Worm (Caenorhabditis elegans) whole organism, young adult: ENCODE measurements around the gene shc-3.

Source experiments
- B0261.1 ChIP-seq: sonication (generic microtip); optimal IDR thresholded peaks from 2 replicates; lab custom pipeline; 2016; ENCODE audit warnings: mild to moderate bottlenecking, missing genetic modification characterization, moderate library complexity, missing compliant biosample characterization
- B0336.3 ChIP-seq: fragments of 200-800 bp; sonication (Bioruptor generic); IDR thresholded peaks from 2 replicates; pipeline ENCODE4 v1.3.6; 2022; ENCODE audit warnings: missing genetic modification characterization, missing compliant biosample characterization
- D2030.7 ChIP-seq: fragments of 200-800 bp; sonication (Bioruptor generic); IDR thresholded peaks from 2 replicates; pipeline ENCODE4 v1.3.6; 2022; ENCODE audit warnings: missing genetic modification reagents, missing genetic modification characterization, missing compliant biosample characterization
- F33H1.4 ChIP-seq: fragments of 200-800 bp; sonication (Bioruptor generic); IDR thresholded peaks from 2 replicates; pipeline ENCODE4 v1.3.6; 2022; ENCODE audit warnings: missing genetic modification reagents, missing genetic modification characterization, missing compliant biosample characterization
- F52B5.7 ChIP-seq: sonication (generic microtip); optimal IDR thresholded peaks from 2 replicates; lab custom pipeline; 2016; ENCODE audit warnings: mild to moderate bottlenecking, missing genetic modification characterization, missing compliant biosample characterization
- F55B11.4 ChIP-seq: sonication (generic microtip); optimal IDR thresholded peaks from 2 replicates; lab custom pipeline; 2016; ENCODE audit warnings: missing compliant biosample characterization, missing genetic modification characterization, borderline replicate concordance; ENCODE audit not compliant: insufficient read depth
- F57A8.1 ChIP-seq: fragments of 200-800 bp; sonication (Bioruptor generic); optimal IDR thresholded peaks from 2 replicates; lab custom pipeline; 2018; ENCODE audit warnings: mild to moderate bottlenecking, missing genetic modification characterization, moderate library complexity, missing compliant biosample characterization
- K11D2.4 ChIP-seq: fragments of 200-800 bp; sonication (Bioruptor generic); IDR thresholded peaks from 2 replicates; pipeline ENCODE4 v1.3.6; 2022; ENCODE audit warnings: missing genetic modification reagents, missing genetic modification characterization, missing compliant biosample characterization
- Y53F4B.3 ChIP-seq: fragments of 200-800 bp; sonication (Bioruptor generic); IDR thresholded peaks from 2 replicates; pipeline ENCODE4 v1.3.6; 2022; ENCODE audit warnings: missing genetic modification reagents, missing genetic modification characterization, missing compliant biosample characterization
- Y95B8A.8 ChIP-seq: fragments of 200-800 bp; sonication (Bioruptor generic); IDR thresholded peaks from 2 replicates; pipeline ENCODE4 v1.3.6; 2022; ENCODE audit warnings: missing genetic modification reagents, missing genetic modification characterization, missing compliant biosample characterization
- aptf-2 ChIP-seq: fragments of 200-800 bp; sonication (Bioruptor generic); conservative IDR thresholded peaks from 2 replicates; pipeline ENCODE4 v1.3.6; 2022; ENCODE audit warnings: missing genetic modification reagents, missing genetic modification characterization, missing compliant biosample characterization
- aptf-3 ChIP-seq: fragments of 200-800 bp; sonication (Bioruptor generic); IDR thresholded peaks from 2 replicates; pipeline ENCODE4 v1.3.6; 2022; ENCODE audit warnings: missing genetic modification characterization, missing compliant biosample characterization
- athp-1 ChIP-seq: sonication (generic microtip); optimal IDR thresholded peaks from 2 replicates; lab custom pipeline; 2017; ENCODE audit warnings: mild to moderate bottlenecking, missing genetic modification characterization, missing compliant biosample characterization
- attf-3 ChIP-seq: fragments of 200-800 bp; sonication (Bioruptor generic); conservative IDR thresholded peaks from 2 replicates; pipeline ENCODE4 v1.3.6; 2022; ENCODE audit warnings: missing genetic modification reagents, missing genetic modification characterization, missing compliant biosample characterization
- bed-2 ChIP-seq: fragments of 200-800 bp; sonication (Bioruptor generic); IDR thresholded peaks from 2 replicates; pipeline ENCODE4 v1.3.6; 2022; ENCODE audit warnings: missing genetic modification reagents, missing genetic modification characterization, missing compliant biosample characterization
- ccch-3 ChIP-seq: fragments of 200-800 bp; sonication (Bioruptor generic); optimal IDR thresholded peaks from 2 replicates; lab custom pipeline; 2018; ENCODE audit warnings: mild to moderate bottlenecking, missing genetic modification characterization, missing compliant biosample characterization
- cebp-2 ChIP-seq: fragments of 200-800 bp; sonication (Bioruptor generic); IDR thresholded peaks from 2 replicates; pipeline ENCODE4 v1.3.6; 2022; ENCODE audit warnings: missing genetic modification characterization, missing compliant biosample characterization
- ceh-58 ChIP-seq: fragments of 200-800 bp; sonication (Bioruptor generic); IDR thresholded peaks from 2 replicates; pipeline ENCODE4 v1.3.6; 2022; ENCODE audit warnings: missing genetic modification characterization, missing compliant biosample characterization
- die-1 ChIP-seq: sonication (generic microtip); optimal IDR thresholded peaks from 2 replicates; lab custom pipeline; 2016; ENCODE audit warnings: missing genotype, mild to moderate bottlenecking, missing genetic modification characterization, missing compliant biosample characterization
- dox-1 ChIP-seq: fragments of 200-800 bp; sonication (Bioruptor generic); IDR thresholded peaks from 2 replicates; pipeline ENCODE4 v1.3.6; 2022; ENCODE audit warnings: missing genetic modification reagents, missing genetic modification characterization, missing compliant biosample characterization
- dpl-1 ChIP-seq: fragments of 150-350 bp; optimal IDR thresholded peaks from 2 replicates; lab custom pipeline; 2014; ENCODE audit warnings: missing biosample characterization, missing genetic modification reagents, missing genetic modification characterization
- efl-1 ChIP-seq: fragments of 150-350 bp; optimal IDR thresholded peaks from 2 replicates; lab custom pipeline; 2014; ENCODE audit warnings: missing biosample characterization, missing genetic modification reagents, missing genetic modification characterization
- egl-44 ChIP-seq: fragments of 200-800 bp; sonication (Bioruptor generic); IDR thresholded peaks from 2 replicates; pipeline ENCODE4 v1.3.6; 2022; ENCODE audit warnings: missing genetic modification reagents, missing genetic modification characterization, missing compliant biosample characterization
- fkh-3 ChIP-seq: sonication (generic microtip); optimal IDR thresholded peaks from 2 replicates; lab custom pipeline; 2016; ENCODE audit warnings: mild to moderate bottlenecking, missing genetic modification characterization, missing compliant biosample characterization
- gei-17 ChIP-seq: fragments of 200-800 bp; sonication (Bioruptor generic); optimal IDR thresholded peaks from 2 replicates; lab custom pipeline; 2018; ENCODE audit warnings: mild to moderate bottlenecking, missing genetic modification characterization, missing compliant biosample characterization
- hmg-1.2 ChIP-seq: fragments of 200-800 bp; sonication (Bioruptor generic); IDR thresholded peaks from 2 replicates; pipeline ENCODE4 v1.3.6; 2022; ENCODE audit warnings: missing genetic modification reagents, missing genetic modification characterization, missing compliant biosample characterization
- lag-1 ChIP-seq: fragments of 200-800 bp; sonication (Bioruptor generic); IDR thresholded peaks from 2 replicates; pipeline ENCODE4 v1.3.6; 2022; ENCODE audit warnings: missing genetic modification reagents, missing genetic modification characterization, missing compliant biosample characterization
- let-607 ChIP-seq, 2 experiments: fragments of 200-800 bp in 1 of 2; sonication (Bioruptor generic) in 1 of 2; sonication (generic microtip) in 1 of 2; optimal IDR thresholded peaks; 2 replicates each; lab custom pipeline; 2016 to 2018; ENCODE audit warnings: mild to moderate bottlenecking in 2 of 2, missing compliant biosample characterization in 2 of 2, missing genetic modification characterization in 2 of 2, moderate library complexity in 2 of 2, missing genotype in 1 of 2
- lin-26 ChIP-seq: fragments of 200-800 bp; sonication (Bioruptor generic); IDR thresholded peaks from 2 replicates; pipeline ENCODE4 v1.3.6; 2022; ENCODE audit warnings: missing genetic modification reagents, missing genetic modification characterization, missing compliant biosample characterization
- lin-35 ChIP-seq, 3 experiments: fragments of 150-350 bp in 2 of 3; sonication (generic microtip) in 1 of 3; optimal IDR thresholded peaks; 2 replicates each; lab custom pipeline; 2014 to 2018; ENCODE audit warnings: missing biosample characterization in 3 of 3, missing genetic modification characterization in 3 of 3, missing genetic modification reagents in 3 of 3
- lir-1 ChIP-seq: fragments of 200-800 bp; sonication (Bioruptor generic); conservative IDR thresholded peaks from 2 replicates; pipeline ENCODE4 v1.3.6; 2022; ENCODE audit warnings: missing genetic modification reagents, missing genetic modification characterization, missing compliant biosample characterization
- madf-6 ChIP-seq: fragments of 200-800 bp; sonication (Bioruptor generic); IDR thresholded peaks from 2 replicates; pipeline ENCODE4 v1.3.6; 2022; ENCODE audit warnings: missing genetic modification reagents, missing genetic modification characterization, missing compliant biosample characterization
- mel-28 ChIP-seq: sonication (generic microtip); optimal IDR thresholded peaks from 2 replicates; lab custom pipeline; 2016; ENCODE audit warnings: borderline replicate concordance, mild to moderate bottlenecking, missing genetic modification characterization, missing compliant biosample characterization
- mes-4 ChIP-seq: sonication (generic microtip); optimal IDR thresholded peaks from 2 replicates; lab custom pipeline; 2016; ENCODE audit warnings: missing genotype, missing genetic modification characterization, missing compliant biosample characterization
- nfya-2 ChIP-seq: fragments of 200-800 bp; sonication (Bioruptor generic); IDR thresholded peaks from 2 replicates; pipeline ENCODE4 v1.3.6; 2022; ENCODE audit warnings: missing genetic modification reagents, missing genetic modification characterization, missing compliant biosample characterization
- nhr-179 ChIP-seq: sonication (generic microtip); optimal IDR thresholded peaks from 2 replicates; lab custom pipeline; 2016; ENCODE audit warnings: mild to moderate bottlenecking, missing genetic modification characterization, missing compliant biosample characterization
- nhr-27 ChIP-seq: fragments of 200-800 bp; sonication (Bioruptor generic); optimal IDR thresholded peaks from 2 replicates; lab custom pipeline; 2018; ENCODE audit warnings: mild to moderate bottlenecking, missing genetic modification characterization, moderate library complexity, missing compliant biosample characterization
- rcor-1 ChIP-seq: fragments of 200-800 bp; sonication (Bioruptor generic); IDR thresholded peaks from 2 replicates; pipeline ENCODE4 v1.3.6; 2022; ENCODE audit warnings: missing genetic modification reagents, missing genetic modification characterization, missing compliant biosample characterization
- snpc-1.1 ChIP-seq: sonication (generic microtip); optimal IDR thresholded peaks from 2 replicates; lab custom pipeline; 2017; ENCODE audit warnings: missing genetic modification characterization, mild to moderate bottlenecking, missing compliant biosample characterization, antibody characterized with exemption, moderate library complexity, missing genotype, missing genetic modification reagents; ENCODE audit not compliant: insufficient read depth
- snpc-1.3 ChIP-seq: sonication (generic microtip); optimal IDR thresholded peaks from 2 replicates; lab custom pipeline; 2017; ENCODE audit warnings: missing genetic modification characterization, mild to moderate bottlenecking, missing compliant biosample characterization, antibody characterized with exemption, moderate library complexity, missing genotype, missing genetic modification reagents; ENCODE audit not compliant: insufficient read depth
- tlf-1 ChIP-seq: fragments of 200-800 bp; sonication (Bioruptor generic); optimal IDR thresholded peaks from 2 replicates; lab custom pipeline; 2018; ENCODE audit warnings: mild to moderate bottlenecking, missing genetic modification characterization, missing compliant biosample characterization
- zfh-2 ChIP-seq: fragments of 200-800 bp; sonication (Bioruptor generic); conservative IDR thresholded peaks from 2 replicates; pipeline ENCODE4 v1.3.6; 2022; ENCODE audit warnings: missing genetic modification reagents, missing genetic modification characterization, missing compliant biosample characterization
- ztf-18 ChIP-seq: sonication (generic microtip); optimal IDR thresholded peaks from 2 replicates; lab custom pipeline; 2016; ENCODE audit warnings: missing genotype, mild to moderate bottlenecking, missing genetic modification characterization, missing compliant biosample characterization
- ztf-22 ChIP-seq: fragments of 200-800 bp; sonication (Bioruptor generic); optimal IDR thresholded peaks from 2 replicates; lab custom pipeline; 2018; ENCODE audit warnings: mild to moderate bottlenecking, missing genetic modification characterization, moderate library complexity, missing compliant biosample characterization
- ztf-28 ChIP-seq: fragments of 200-800 bp; sonication (Bioruptor generic); IDR thresholded peaks from 2 replicates; pipeline ENCODE4 v1.3.6; 2022; ENCODE audit warnings: missing genetic modification reagents, missing genetic modification characterization, missing compliant biosample characterization
- ztf-6 ChIP-seq: fragments of 200-800 bp; sonication (Bioruptor generic); IDR thresholded peaks from 2 replicates; pipeline ENCODE4 v1.3.6; 2022; ENCODE audit warnings: missing genetic modification reagents, missing genetic modification characterization, missing compliant biosample characterization

Gene shc-3

DNA sequence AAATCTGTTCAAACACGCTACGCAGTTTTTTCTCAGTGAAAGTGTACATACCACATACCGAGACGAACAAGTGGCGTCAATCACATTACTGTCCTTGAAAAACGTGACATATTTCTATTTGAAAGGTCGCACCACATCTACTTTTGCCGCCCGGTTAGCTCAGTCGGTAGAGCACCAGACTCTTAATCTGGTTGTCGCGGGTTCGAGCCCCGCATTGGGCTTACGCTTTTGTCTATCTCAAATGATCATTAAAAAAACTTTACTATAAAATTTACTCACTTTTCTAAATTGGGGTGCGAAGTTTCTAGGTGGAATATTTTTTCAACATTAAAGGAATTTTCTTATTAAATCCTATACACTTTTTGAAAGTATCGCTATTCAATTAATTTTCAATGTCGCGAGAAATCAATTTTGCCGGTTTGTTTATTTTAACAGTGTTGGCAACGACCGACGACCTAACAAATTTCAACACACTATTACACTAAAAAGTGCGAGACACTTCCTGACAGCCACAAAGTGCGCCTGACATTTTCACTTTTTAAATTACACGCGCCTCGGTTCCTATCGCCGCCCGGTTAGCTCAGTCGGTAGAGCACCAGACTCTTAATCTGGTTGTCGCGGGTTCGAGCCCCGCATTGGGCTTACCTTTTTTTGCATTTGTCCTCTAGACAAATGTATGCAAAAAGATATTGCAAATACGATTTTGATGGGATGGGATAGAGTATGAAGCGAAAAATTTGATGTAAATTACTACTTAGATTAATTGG is 13.1 kb downstream of the shc-3 start (continued):
- TF ChIP-seq B0261.1 (tag; lab: Kevin White, UChicago) (peak; percentile 79), ztf-28 (GFP tag; lab: Robert Waterston, UW) (no peak), aptf-3 (GFP tag; lab: Robert Waterston, UW) (peak; percentile 78; the same call in 1 of the 2 replicates), ztf-22 (GFP tag; lab: Kevin White, UChicago) (no peak), rcor-1 (GFP tag; lab: Robert Waterston, UW) (peak; percentile 66), die-1 (tag; lab: Kevin White, UChicago) (peak; percentile 10), Y95B8A.8 (no peak), nhr-179 (tag; lab: Kevin White, UChicago) (no peak), tlf-1 (GFP tag; lab: Kevin White, UChicago) (no peak), madf-6 (GFP tag; lab: Robert Waterston, UW) (peak; percentile 63), zfh-2 (GFP tag; lab: Robert Waterston, UW) (no peak), let-607 (tag; optimal IDR thresholded peaks at IDR 0.05; lab: Kevin White, UChicago) (peak in 1 of 2 experiments; percentile 51), fkh-3 (no peak), K11D2.4 (no peak), hmg-1.2 (peak; percentile 60), athp-1 (tag; lab: Kevin White, UChicago) (peak; percentile 12), ztf-6 (GFP tag; lab: Robert Waterston, UW) (no peak), snpc-1.1 (tag; lab: Kevin White, UChicago) (peak; percentile 10), ccch-3 (GFP tag; lab: Kevin White, UChicago) (no peak), aptf-2 (GFP tag; lab: Robert Waterston, UW) (no peak), F33H1.4 (GFP tag; lab: Robert Waterston, UW) (no peak), attf-3 (GFP tag; lab: Robert Waterston, UW) (no peak), nfya-2 (GFP tag; lab: Robert Waterston, UW) (no peak), snpc-1.3 (tag; lab: Kevin White, UChicago) (peak; percentile 57), nhr-27 (tag; lab: Kevin White, UChicago) (no peak), lin-26 (peak; percentile 96), dox-1 (peak; percentile 58), lir-1 (GFP tag; lab: Robert Waterston, UW) (0 out of 2 replicates have a peak, but pooled peaks have one; percentile 23), ztf-18 (peak; percentile 50), mes-4 (no peak), dpl-1 (GFP tag; lab: Kevin White, UChicago) (no peak), ceh-58 (GFP tag; lab: Robert Waterston, UW) (0 out of 2 replicates have a peak, but pooled peaks have one; percentile 40), lin-35 (GFP tag; optimal IDR thresholded peaks at IDR 0.05; lab: Kevin White, UChicago) (peak in 1 of 3 experiments; percentile 39), bed-2 (GFP tag; lab: Robert Waterston, UW) (no peak), Y53F4B.3 (GFP tag; lab: Robert Waterston, UW) (no peak), mel-28 (tag; lab: Kevin White, UChicago) (no peak), lag-1 (GFP tag; lab: Robert Waterston, UW) (no peak), F57A8.1 (GFP tag; lab: Kevin White, UChicago) (no peak), cebp-2 (peak; percentile 84; the same call in 1 of the 2 replicates), F55B11.4 (tag; lab: Kevin White, UChicago) (no peak), B0336.3 (no peak; the same call in 1 of the 2 replicates), D2030.7 (GFP tag; lab: Robert Waterston, UW) (peak; percentile 81), egl-44 (0 out of 2 replicates have a peak, but pooled peaks have one; percentile 34), gei-17 (GFP tag; lab: Kevin White, UChicago) (no peak), F52B5.7 (peak; percentile 20), efl-1 (GFP tag; lab: Kevin White, UChicago) (no peak)
